Fruit fly (Drosophila melanogaster) whole organism, adult: Measurements from ENCODE around the gene Dip-C.

Experiments
- CG12768 ChIP-seq: fragments of 200-800 bp; sonication (Bioruptor generic); optimal IDR thresholded peaks from 2 replicates; lab custom pipeline; 2017; ENCODE audit warnings: missing biosample characterization, missing genetic modification characterization, mild to moderate bottlenecking, moderate library complexity, missing genetic modification reagents
- CG14711 ChIP-seq: fragments of 200-800 bp; sonication (Bioruptor generic); optimal IDR thresholded peaks from 2 replicates; lab custom pipeline; 2018; ENCODE audit warnings: missing biosample characterization, mild to moderate bottlenecking, missing genetic modification characterization, moderate library complexity
- CG7045 ChIP-seq: fragments of 200-800 bp; sonication (Bioruptor generic); optimal IDR thresholded peaks from 2 replicates; lab custom pipeline; 2017; ENCODE audit warnings: missing biosample characterization, mild to moderate bottlenecking, missing genetic modification characterization
- Clk ChIP-seq: fragments of 200-800 bp; sonication (Bioruptor generic); optimal IDR thresholded peaks from 2 replicates; lab custom pipeline; 2017; ENCODE audit warnings: missing biosample characterization, missing genetic modification characterization
- Crg-1 ChIP-seq: fragments of 200-800 bp; sonication (Bioruptor generic); optimal IDR thresholded peaks from 2 replicates; lab custom pipeline; 2016; ENCODE audit warnings: missing biosample characterization, missing genetic modification characterization
- Hr96 ChIP-seq: fragments of 200-800 bp; sonication (Bioruptor generic); optimal IDR thresholded peaks from 2 replicates; lab custom pipeline; 2016; ENCODE audit warnings: missing biosample characterization, missing genetic modification characterization
- Mnt ChIP-seq: fragments of 200-800 bp; sonication (Bioruptor generic); optimal IDR thresholded peaks from 2 replicates; lab custom pipeline; 2016; ENCODE audit warnings: missing biosample characterization, mild to moderate bottlenecking, missing genetic modification characterization
- bab1 ChIP-seq: fragments of 200-800 bp; sonication (Bioruptor generic); optimal IDR thresholded peaks from 3 replicates; lab custom pipeline; 2019; ENCODE audit warnings: missing biosample characterization, mild to moderate bottlenecking, missing genetic modification characterization, moderate library complexity
- cic ChIP-seq: fragments of 200-800 bp; sonication (Bioruptor generic); optimal IDR thresholded peaks from 2 replicates; lab custom pipeline; 2017; ENCODE audit warnings: missing biosample characterization, mild to moderate bottlenecking, missing genetic modification characterization, moderate library complexity
- kay ChIP-seq: fragments of 200-800 bp; sonication (Bioruptor generic); peaks from one replicate; lab custom pipeline; 2016; ENCODE audit warnings: missing biosample characterization, missing genetic modification characterization, borderline replicate concordance
- ovo ChIP-seq: fragments of 200-800 bp; sonication (Bioruptor generic); optimal IDR thresholded peaks from 2 replicates; lab custom pipeline; 2016; ENCODE audit warnings: missing biosample characterization, missing genetic modification characterization
- pad ChIP-seq: fragments of 200-800 bp; sonication (Bioruptor generic); optimal IDR thresholded peaks from 3 replicates; lab custom pipeline; 2017; ENCODE audit warnings: missing biosample characterization, missing genetic modification characterization, mild to moderate bottlenecking, moderate library complexity, missing genetic modification reagents
- tj ChIP-seq: fragments of 200-800 bp; sonication (Bioruptor generic); optimal IDR thresholded peaks from 3 replicates; lab custom pipeline; 2017; ENCODE audit warnings: missing biosample characterization, mild to moderate bottlenecking, missing genetic modification characterization, moderate library complexity
- toe ChIP-seq: fragments of 200-800 bp; sonication (Bioruptor generic); optimal IDR thresholded peaks from 2 replicates; lab custom pipeline; 2016; ENCODE audit warnings: missing biosample characterization, missing genetic modification characterization

dm6 chr3R:12371671-12372070 lies 41.9 kb downstream of the Dip-C start, which contains the start of gene GstD2:
- TF ChIP-seq tj (GFP tag; lab: Kevin White, UChicago) (no peak), cic (GFP tag; lab: Kevin White, UChicago) (no peak), CG14711 (tag; lab: Kevin White, UChicago) (no peak), bab1 (GFP tag; lab: Kevin White, UChicago) (no peak), kay (GFP tag; lab: Kevin White, UChicago) (no peak), Mnt (GFP tag; lab: Kevin White, UChicago) (no peak), CG7045 (no peak), pad (GFP tag; lab: Kevin White, UChicago) (no peak), CG12768 (GFP tag; lab: Kevin White, UChicago) (no peak), ovo (no peak), toe (GFP tag; lab: Kevin White, UChicago) (no peak), Hr96 (GFP tag; lab: Kevin White, UChicago) (no peak), Crg-1 (GFP tag; lab: Kevin White, UChicago) (no peak), Clk (GFP tag; lab: Kevin White, UChicago) (no peak)
